Worm (Caenorhabditis elegans): ENCODE results near the gene ZC416.2.

Gene ZC416.2

ce11 chrIV:3636528-3637129 lies 3.2 kb downstream of the ZC416.2 start, which contains the start of gene madf-9 (continued):
- TF ChIP-seq nhr-48 (tag; optimal IDR thresholded peaks at IDR 0.05) = peak; percentile 89
- TF ChIP-seq hlh-11 (tag; optimal IDR thresholded peaks at IDR 0.05) = peak; percentile 92
- TF ChIP-seq ces-1 (GFP tag; optimal IDR thresholded peaks at IDR 0.05) = no peak
- TF ChIP-seq ceh-82 (tag; optimal IDR thresholded peaks at IDR 0.05) = no peak

ce11 chrIV:3638250-3638926 lies 5.0 kb downstream of the ZC416.2 start:
- TF ChIP-seq sdz-12 (GFP tag; optimal IDR thresholded peaks at IDR 0.05) (no peak), nhr-28 (tag; optimal IDR thresholded peaks at IDR 0.05) (peak; percentile 27), daf-16 (GFP tag; optimal IDR thresholded peaks at IDR 0.05) (no peak), daf-16 (tag; optimal IDR thresholded peaks at IDR 0.05) (no peak), tag-97 (GFP tag; IDR thresholded peaks at IDR 0.05) (no peak), skn-1 (tag; optimal IDR thresholded peaks at IDR 0.05) (no peak), set-16 (GFP tag; IDR thresholded peaks at IDR 0.05) (peak; percentile 88), vab-7 (GFP tag; IDR thresholded peaks at IDR 0.05) (no peak), daf-8 (GFP tag; IDR thresholded peaks at IDR 0.05) (no peak), ces-1 (GFP tag; optimal IDR thresholded peaks at IDR 0.05) (no peak), php-3 (GFP tag; IDR thresholded peaks at IDR 0.05) (0 out of 2 replicates have a peak, but pooled peaks have one; percentile 16), dve-1 (tag; optimal IDR thresholded peaks at IDR 0.05; ENCODE audit: insufficient read depth) (peak; percentile 5), nhr-102 (tag; optimal IDR thresholded peaks at IDR 0.05) (no peak), ama-1 (optimal IDR thresholded peaks at IDR 0.05) (no peak), aha-1 (tag) (no peak), unc-130 (GFP tag; optimal IDR thresholded peaks at IDR 0.05) (no peak), D1046.2 (GFP tag; IDR thresholded peaks at IDR 0.05) (no peak), lin-1 (GFP tag; IDR thresholded peaks at IDR 0.05) (no peak)

DNA sequence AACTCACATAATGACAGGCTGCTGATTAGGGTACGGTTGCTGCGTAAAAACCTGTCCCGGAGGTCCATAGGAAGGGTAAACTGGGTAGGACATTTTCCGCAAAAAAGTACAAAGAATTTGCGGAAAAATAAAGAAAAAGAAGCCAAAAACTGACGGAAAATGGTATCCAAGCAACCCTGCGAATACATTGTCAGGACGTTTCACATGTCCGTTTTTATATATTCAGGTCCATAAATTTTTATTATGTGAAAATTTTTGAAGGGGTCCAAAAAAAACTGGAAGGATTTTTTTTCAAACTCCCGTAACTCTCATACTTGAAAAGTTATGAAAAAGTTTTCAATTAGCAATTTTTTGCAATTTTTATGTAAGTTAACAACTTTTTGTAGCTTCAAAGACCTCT lies 8.8 kb downstream of the ZC416.2 start, which contains the start of gene CC8.3:
Gene CC8.3 (minus strand): TSS at position 101 of the 400 bp plus-strand sequence.
- TF ChIP-seq cey-2 (tag; optimal IDR thresholded peaks at IDR 0.05; ENCODE audit: borderline replicate concordance, insufficient read depth) (no peak), F49E8.2 (tag; optimal IDR thresholded peaks at IDR 0.05; ENCODE audit: borderline replicate concordance) (no peak), duxl-1 (tag; optimal IDR thresholded peaks at IDR 0.05; ENCODE audit: poor library complexity) (no peak), gei-8 (GFP tag; optimal IDR thresholded peaks at IDR 0.05) (no peak), T26A8.4 (GFP tag; IDR thresholded peaks at IDR 0.05) (no peak), F10B5.3 (tag; optimal IDR thresholded peaks at IDR 0.05) (no peak), ctbp-1 (GFP tag; IDR thresholded peaks at IDR 0.05) (no peak), mdl-1 (tag; optimal IDR thresholded peaks at IDR 0.05) (no peak), mep-1 (tag; optimal IDR thresholded peaks at IDR 0.05) (no peak), dmd-6 (GFP tag; IDR thresholded peaks at IDR 0.05) (no peak)

ce11 chrIV:3644863-3645378 lies 11.5 kb downstream of the ZC416.2 start:
- TF ChIP-seq zfp-3 (GFP tag; conservative IDR thresholded peaks at IDR 0.05) (peak; percentile 66; the same call in 1 of the 2 replicates), dpl-1 (GFP tag; optimal IDR thresholded peaks at IDR 0.05) (no peak), lin-29 (GFP tag; IDR thresholded peaks at IDR 0.05) (no peak), ceh-82 (tag; optimal IDR thresholded peaks at IDR 0.05) (no peak), attf-4 (tag; optimal IDR thresholded peaks at IDR 0.05) (no peak), mdt-29 (GFP tag; IDR thresholded peaks at IDR 0.05) (peak; percentile 39; the same call in 1 of the 2 replicates), pha-4 (GFP tag; IDR thresholded peaks at IDR 0.05) (no peak), pha-4 (tag; optimal IDR thresholded peaks at IDR 0.05) (no peak), lim-7 (GFP tag; IDR thresholded peaks at IDR 0.05) (no peak), daf-16 (GFP tag; optimal IDR thresholded peaks at IDR 0.05) (peak in 1 of 2 experiments; percentile 50), daf-16 (tag; optimal IDR thresholded peaks at IDR 0.05) (peak; percentile 51), mep-1 (tag; optimal IDR thresholded peaks at IDR 0.05) (peak; percentile 63), gei-8 (GFP tag; optimal IDR thresholded peaks at IDR 0.05) (no peak), nhr-102 (tag; optimal IDR thresholded peaks at IDR 0.05) (peak; percentile 12), snpc-1.2 (GFP tag; IDR thresholded peaks at IDR 0.05) (no peak), hlh-11 (tag; optimal IDR thresholded peaks at IDR 0.05) (peak; percentile 9), T26A8.4 (GFP tag; IDR thresholded peaks at IDR 0.05) (0 out of 2 replicates have a peak, but pooled peaks have one; percentile 58), ZK546.5 (tag; optimal IDR thresholded peaks at IDR 0.05) (no peak), R02D3.7 (tag; optimal IDR thresholded peaks at IDR 0.05) (no peak), spr-1 (tag; optimal IDR thresholded peaks at IDR 0.05) (no peak), Y5F2A.4 (GFP tag; optimal IDR thresholded peaks at IDR 0.05) (no peak)

All from whole organism, L4 larva.